Worm (Caenorhabditis elegans): ENCODE measurements around the gene npr-21.

DNA sequence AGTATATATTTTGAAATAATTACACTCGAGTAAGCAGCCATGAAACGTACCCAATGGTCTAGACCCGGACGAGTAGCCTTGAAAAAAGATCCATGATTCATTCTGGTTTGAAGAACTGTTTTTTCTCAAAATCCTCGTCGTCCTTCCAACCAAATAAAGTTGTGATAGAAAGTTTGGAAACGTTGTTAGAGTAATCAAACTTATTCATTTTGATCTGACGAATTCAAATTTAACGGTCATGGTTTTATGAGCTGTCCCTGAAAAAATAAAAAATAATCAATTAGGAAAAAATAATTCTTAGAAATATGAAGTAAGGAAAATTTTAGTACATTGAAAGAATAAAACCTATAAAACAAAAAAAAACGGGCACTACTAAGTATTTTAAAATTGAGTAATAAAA lies 18.9 kb upstream of the npr-21 start, which contains the start of gene B0302.4:
- TF ChIP-seq ztf-23 (GFP tag; IDR thresholded peaks at IDR 0.05) (no peak), tab-1 (GFP tag; IDR thresholded peaks at IDR 0.05) (no peak), flt-1 (GFP tag; IDR thresholded peaks at IDR 0.05) (no peak), T22C8.4 (GFP tag; IDR thresholded peaks at IDR 0.05) (no peak)

Measured in whole organism, midembryonic.